Fruit fly (Drosophila melanogaster) whole organism, adult: ENCODE data around the gene CG6966.

Experiments used
- CG11617 ChIP-seq: fragments of 200-800 bp; sonication (Bioruptor generic); optimal IDR thresholded peaks from 2 replicates; lab custom pipeline; 2017; ENCODE audit warnings: mild to moderate bottlenecking, missing biosample characterization, missing genetic modification reagents, missing genetic modification characterization
- CG12768 ChIP-seq: fragments of 200-800 bp; sonication (Bioruptor generic); optimal IDR thresholded peaks from 2 replicates; lab custom pipeline; 2017; ENCODE audit warnings: missing biosample characterization, missing genetic modification characterization, mild to moderate bottlenecking, moderate library complexity, missing genetic modification reagents
- CG14711 ChIP-seq: fragments of 200-800 bp; sonication (Bioruptor generic); optimal IDR thresholded peaks from 2 replicates; lab custom pipeline; 2018; ENCODE audit warnings: missing biosample characterization, mild to moderate bottlenecking, missing genetic modification characterization, moderate library complexity
- CG1620 ChIP-seq: fragments of 200-800 bp; sonication (Bioruptor generic); optimal IDR thresholded peaks from 2 replicates; lab custom pipeline; 2016; ENCODE audit warnings: missing biosample characterization, missing genetic modification characterization
- CG33017 ChIP-seq: fragments of 200-800 bp; sonication (Bioruptor generic); optimal IDR thresholded peaks from 2 replicates; lab custom pipeline; 2018; ENCODE audit warnings: missing biosample characterization, mild to moderate bottlenecking, missing genetic modification characterization, moderate library complexity
- CG5204 ChIP-seq: fragments of 200-800 bp; sonication (Bioruptor generic); optimal IDR thresholded peaks from 2 replicates; lab custom pipeline; 2016; ENCODE audit warnings: missing biosample characterization, missing genetic modification characterization
- CG7045 ChIP-seq: fragments of 200-800 bp; sonication (Bioruptor generic); optimal IDR thresholded peaks from 2 replicates; lab custom pipeline; 2017; ENCODE audit warnings: missing biosample characterization, mild to moderate bottlenecking, missing genetic modification characterization
- CG7101 ChIP-seq: fragments of 200-800 bp; sonication (Bioruptor generic); optimal IDR thresholded peaks from 2 replicates; lab custom pipeline; 2018; ENCODE audit warnings: missing biosample characterization, mild to moderate bottlenecking, missing genetic modification characterization, moderate library complexity
- Clk ChIP-seq: fragments of 200-800 bp; sonication (Bioruptor generic); optimal IDR thresholded peaks from 2 replicates; lab custom pipeline; 2017; ENCODE audit warnings: missing biosample characterization, missing genetic modification characterization
- Crg-1 ChIP-seq: fragments of 200-800 bp; sonication (Bioruptor generic); optimal IDR thresholded peaks from 2 replicates; lab custom pipeline; 2016; ENCODE audit warnings: missing biosample characterization, missing genetic modification characterization
- Hr96 ChIP-seq: fragments of 200-800 bp; sonication (Bioruptor generic); optimal IDR thresholded peaks from 2 replicates; lab custom pipeline; 2016; ENCODE audit warnings: missing biosample characterization, missing genetic modification characterization
- Mnt ChIP-seq: fragments of 200-800 bp; sonication (Bioruptor generic); optimal IDR thresholded peaks from 2 replicates; lab custom pipeline; 2016; ENCODE audit warnings: missing biosample characterization, mild to moderate bottlenecking, missing genetic modification characterization
- bab1 ChIP-seq: fragments of 200-800 bp; sonication (Bioruptor generic); optimal IDR thresholded peaks from 3 replicates; lab custom pipeline; 2019; ENCODE audit warnings: missing biosample characterization, mild to moderate bottlenecking, missing genetic modification characterization, moderate library complexity
- cic ChIP-seq: fragments of 200-800 bp; sonication (Bioruptor generic); optimal IDR thresholded peaks from 2 replicates; lab custom pipeline; 2017; ENCODE audit warnings: missing biosample characterization, mild to moderate bottlenecking, missing genetic modification characterization, moderate library complexity
- cnc ChIP-seq, 2 experiments: fragments of >200 bp; optimal IDR thresholded peaks; 2 replicates each; lab custom pipeline; 2017
- kay ChIP-seq: fragments of 200-800 bp; sonication (Bioruptor generic); peaks from one replicate; lab custom pipeline; 2016; ENCODE audit warnings: missing biosample characterization, missing genetic modification characterization, borderline replicate concordance
- ovo ChIP-seq: fragments of 200-800 bp; sonication (Bioruptor generic); optimal IDR thresholded peaks from 2 replicates; lab custom pipeline; 2016; ENCODE audit warnings: missing biosample characterization, missing genetic modification characterization
- pad ChIP-seq: fragments of 200-800 bp; sonication (Bioruptor generic); optimal IDR thresholded peaks from 3 replicates; lab custom pipeline; 2017; ENCODE audit warnings: missing biosample characterization, missing genetic modification characterization, mild to moderate bottlenecking, moderate library complexity, missing genetic modification reagents
- tj ChIP-seq: fragments of 200-800 bp; sonication (Bioruptor generic); optimal IDR thresholded peaks from 3 replicates; lab custom pipeline; 2017; ENCODE audit warnings: missing biosample characterization, mild to moderate bottlenecking, missing genetic modification characterization, moderate library complexity
- toe ChIP-seq: fragments of 200-800 bp; sonication (Bioruptor generic); optimal IDR thresholded peaks from 2 replicates; lab custom pipeline; 2016; ENCODE audit warnings: missing biosample characterization, missing genetic modification characterization

Gene CG6966

DNA sequence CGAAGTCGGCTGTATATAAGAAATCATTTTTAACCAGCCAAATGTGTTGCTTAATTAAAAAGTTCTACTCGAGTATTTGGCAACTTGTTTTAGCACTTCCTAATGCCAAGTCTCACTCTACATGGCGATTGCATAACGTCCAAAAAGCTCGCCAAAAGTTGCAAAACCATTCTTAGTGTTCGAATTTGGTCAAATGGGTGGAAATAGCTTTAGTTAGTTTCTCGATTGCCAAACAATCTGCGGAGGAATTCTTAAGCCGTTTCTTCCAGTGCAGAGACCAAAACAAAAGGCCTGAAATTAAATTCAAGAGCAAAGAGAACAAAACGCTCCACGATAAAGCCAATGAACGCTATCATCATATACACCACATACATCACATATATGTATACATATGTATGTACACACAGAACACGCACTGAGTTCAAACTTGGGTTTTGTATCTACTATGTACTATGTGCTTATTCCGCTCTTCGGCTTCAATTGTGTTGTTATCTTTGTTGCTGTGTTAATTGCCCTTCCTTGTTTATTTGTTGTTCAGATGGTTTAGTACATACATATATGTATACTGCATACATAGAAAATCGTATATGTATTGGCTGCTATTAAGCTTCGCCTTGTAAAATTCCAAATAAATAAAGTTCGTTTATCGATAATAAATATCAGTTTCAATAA, 6.0 kb downstream of the CG6966 start:
- TF ChIP-seq kay (GFP tag; lab: Kevin White, UChicago) = no peak
- TF ChIP-seq toe (GFP tag; lab: Kevin White, UChicago) = no peak
- TF ChIP-seq CG14711 = no peak
- TF ChIP-seq CG11617 (GFP tag; lab: Kevin White, UChicago) = no peak
- no peak for TF ChIP-seq CG1620
- no peak for TF ChIP-seq ovo (GFP tag; lab: Kevin White, UChicago)
- no peak for TF ChIP-seq tj
- no peak for TF ChIP-seq CG7101 (tag; lab: Kevin White, UChicago)
- no peak for TF ChIP-seq Hr96
- TF ChIP-seq CG7045 = no peak
- no peak for TF ChIP-seq Crg-1 (GFP tag; lab: Kevin White, UChicago)
- TF ChIP-seq pad (GFP tag; lab: Kevin White, UChicago) = no peak

DNA sequence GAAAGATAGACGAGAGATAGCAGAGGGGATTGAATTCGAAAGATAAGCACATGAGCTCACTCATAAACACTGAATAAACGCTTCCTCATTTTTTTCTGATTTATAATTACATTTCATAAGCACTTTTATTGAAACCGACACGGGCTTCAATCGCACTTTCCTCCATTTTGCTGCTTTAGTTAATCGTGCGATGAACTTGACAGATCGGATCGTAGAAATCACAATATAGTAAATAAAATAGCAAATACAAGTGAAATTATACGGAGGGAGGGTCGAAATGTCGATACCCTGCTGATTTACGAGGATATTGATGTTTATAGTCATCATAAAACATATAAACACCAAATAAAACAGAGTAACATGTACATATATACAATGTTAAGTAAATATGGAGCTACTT, 7.2 kb downstream of the CG6966 start:
- TF ChIP-seq pad (GFP tag; lab: Kevin White, UChicago) (no peak), cnc (optimal IDR thresholded peaks at IDR 0.05; lab: Kevin White, UChicago) (no peak), tj (peak; percentile 82), CG7045 (no peak)

DNA sequence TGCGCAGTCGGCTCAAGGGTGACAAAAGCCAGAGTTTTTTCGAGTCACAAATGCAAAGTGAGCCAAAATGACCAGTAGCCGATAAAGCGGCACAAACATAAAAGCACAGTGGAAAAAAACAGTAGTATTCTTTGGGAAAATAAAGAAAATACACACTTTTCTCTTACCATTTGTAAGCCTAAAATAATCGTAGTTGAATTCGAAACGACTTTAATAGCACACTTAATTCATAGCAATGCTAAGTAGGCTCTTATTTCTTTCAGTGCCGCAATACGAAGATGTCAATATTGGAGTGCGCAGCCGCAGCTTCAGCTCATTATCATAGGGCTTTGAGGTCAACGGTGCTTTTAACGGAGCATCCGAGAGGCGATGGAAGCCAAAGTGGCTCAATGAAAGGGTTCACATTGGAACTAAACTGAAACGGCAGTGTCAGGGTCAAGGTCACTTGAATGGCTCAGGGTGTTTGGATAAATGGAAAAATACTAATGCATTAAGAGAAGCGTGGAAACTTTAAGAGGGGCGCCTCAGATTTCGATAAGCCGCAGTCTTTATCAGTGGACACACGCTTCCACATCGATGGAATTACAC, 7.7 kb downstream of the CG6966 start:
- no peak for TF ChIP-seq bab1 (GFP tag; lab: Kevin White, UChicago)
- TF ChIP-seq CG14711 = no peak

DNA sequence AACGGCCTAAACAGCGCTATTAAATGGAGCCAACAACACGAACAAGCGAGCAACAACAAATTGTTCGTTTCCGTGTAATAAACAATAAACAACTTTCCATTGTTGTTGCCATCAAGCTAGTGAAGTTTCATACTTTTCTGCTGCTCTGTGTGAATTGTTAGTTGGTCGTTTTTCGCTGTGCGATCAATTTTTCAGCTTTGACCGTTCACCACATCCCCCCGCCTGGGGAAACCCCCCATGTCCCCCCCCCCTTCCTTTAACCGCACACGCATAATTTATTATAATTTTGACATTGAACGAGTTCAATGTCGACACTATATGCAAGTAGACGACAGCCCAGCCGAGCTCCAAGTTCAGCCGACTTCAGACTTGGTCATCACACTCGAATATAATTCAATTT, 8.4 kb downstream of the CG6966 start:
- TF ChIP-seq tj = peak; percentile 81
- TF ChIP-seq Mnt (GFP tag; lab: Kevin White, UChicago) = no peak

DNA sequence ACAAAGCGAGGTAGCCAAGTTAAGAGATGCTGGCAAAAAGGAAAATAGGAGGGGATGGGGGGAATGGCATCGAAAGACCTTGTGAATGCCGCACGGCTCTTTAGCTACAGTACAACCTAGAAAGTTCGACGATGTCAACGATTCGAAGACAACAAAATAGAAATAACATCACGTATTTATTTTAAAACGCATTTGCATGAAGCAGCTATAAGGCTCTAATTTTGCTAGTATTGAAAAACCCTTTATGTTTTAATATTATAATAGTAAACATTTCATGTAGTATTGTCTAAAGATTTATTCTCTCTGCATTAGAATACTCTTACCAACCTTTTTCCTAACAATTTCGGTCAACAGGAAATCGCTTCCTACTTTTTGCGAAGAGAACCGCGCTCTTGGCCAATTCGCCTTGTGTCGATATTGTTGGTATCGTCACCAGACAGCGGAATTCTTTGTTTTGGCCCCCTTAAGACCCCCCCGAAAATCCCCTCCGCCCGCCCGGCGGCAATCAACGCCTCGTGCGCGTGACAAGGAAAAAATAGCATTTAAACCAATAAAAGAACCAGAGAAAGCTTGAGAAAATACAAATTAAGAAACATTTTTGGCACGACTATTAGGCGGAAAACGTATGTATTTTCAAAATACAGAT, 10.8 kb downstream of the CG6966 start:
- TF ChIP-seq tj = no peak
- TF ChIP-seq Crg-1 (GFP tag; lab: Kevin White, UChicago) = no peak
- TF ChIP-seq bab1 (GFP tag; lab: Kevin White, UChicago) = no peak
- no peak for TF ChIP-seq cic (GFP tag; lab: Kevin White, UChicago)
- no peak for TF ChIP-seq toe (GFP tag; lab: Kevin White, UChicago)
- TF ChIP-seq CG12768 (GFP tag; lab: Kevin White, UChicago) = no peak
- no peak for TF ChIP-seq CG33017 (tag; lab: Kevin White, UChicago)
- TF ChIP-seq kay (GFP tag; lab: Kevin White, UChicago) = no peak
- no peak for TF ChIP-seq Clk (GFP tag; lab: Kevin White, UChicago)
- no peak for TF ChIP-seq Hr96
- TF ChIP-seq ovo (GFP tag; lab: Kevin White, UChicago) = no peak
- TF ChIP-seq CG5204 (GFP tag; lab: Kevin White, UChicago) = no peak
- no peak for TF ChIP-seq CG11617 (GFP tag; lab: Kevin White, UChicago)
- no peak for TF ChIP-seq pad (GFP tag; lab: Kevin White, UChicago)
- TF ChIP-seq CG7101 (tag; lab: Kevin White, UChicago) = no peak
- TF ChIP-seq cnc (optimal IDR thresholded peaks at IDR 0.05; lab: Kevin White, UChicago) = no peak
- no peak for TF ChIP-seq CG1620
- TF ChIP-seq CG14711 = no peak
- no peak for TF ChIP-seq Mnt (GFP tag; lab: Kevin White, UChicago)

DNA sequence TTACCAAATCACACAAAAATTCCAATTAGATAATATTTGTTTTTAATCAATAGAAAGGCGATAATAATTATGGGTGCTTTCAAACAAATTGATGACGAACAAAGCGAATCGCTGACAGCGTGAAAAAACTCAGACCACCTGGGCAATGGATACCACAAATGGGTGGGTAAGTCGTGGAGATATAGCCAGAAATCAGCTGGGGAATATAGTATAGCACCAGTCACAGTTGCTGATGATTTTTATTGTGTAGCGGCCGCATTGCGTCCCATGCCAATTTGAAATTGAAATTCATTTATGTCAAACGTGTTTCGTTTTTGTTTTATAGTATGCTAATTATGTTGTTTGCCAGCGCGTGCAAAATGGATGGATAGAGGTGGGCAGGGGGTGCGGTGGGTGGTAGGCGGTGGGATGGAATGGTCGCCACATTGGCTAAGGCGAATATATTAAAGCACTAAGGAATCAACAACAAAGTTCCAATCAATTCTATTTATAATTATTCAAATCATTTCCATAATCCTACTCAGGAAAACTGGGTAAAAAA, 11.7 kb downstream of the CG6966 start:
- TF ChIP-seq Clk (GFP tag; lab: Kevin White, UChicago) (no peak), cic (GFP tag; lab: Kevin White, UChicago) (no peak), bab1 (GFP tag; lab: Kevin White, UChicago) (no peak), Hr96 (no peak), CG7045 (no peak), CG11617 (GFP tag; lab: Kevin White, UChicago) (no peak), toe (GFP tag; lab: Kevin White, UChicago) (no peak), CG12768 (GFP tag; lab: Kevin White, UChicago) (no peak), pad (GFP tag; lab: Kevin White, UChicago) (no peak), cnc (optimal IDR thresholded peaks at IDR 0.05; lab: Kevin White, UChicago) (no peak), CG7101 (tag; lab: Kevin White, UChicago) (no peak), Mnt (GFP tag; lab: Kevin White, UChicago) (no peak), CG33017 (tag; lab: Kevin White, UChicago) (no peak), Crg-1 (GFP tag; lab: Kevin White, UChicago) (no peak), tj (no peak)

DNA sequence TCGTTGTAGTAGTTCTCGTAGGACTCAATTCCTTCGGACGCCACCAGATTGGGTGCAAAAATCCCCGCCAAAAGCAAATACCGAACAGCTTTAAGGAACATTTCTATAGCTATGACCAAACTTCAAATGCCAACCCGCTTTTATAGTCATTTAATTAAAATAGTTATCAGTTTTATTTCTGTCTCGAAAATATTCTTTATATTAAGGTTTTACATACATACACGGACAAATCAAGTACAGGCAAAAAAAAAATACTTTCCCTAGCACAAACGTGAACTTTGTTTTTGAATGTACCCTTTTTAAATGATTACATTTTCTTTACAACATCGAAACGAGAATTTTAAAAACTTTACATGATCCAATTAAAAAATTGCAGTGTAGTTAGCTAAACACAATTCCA, 16.2 kb downstream of the CG6966 start, which contains the start of gene CG6974:
Gene CG6974 (minus strand): TSS at position 101 of the 400 bp plus-strand sequence.
- TF ChIP-seq toe (GFP tag; lab: Kevin White, UChicago) (no peak), CG11617 (GFP tag; lab: Kevin White, UChicago) (no peak), CG1620 (no peak), cic (GFP tag; lab: Kevin White, UChicago) (no peak)
